Worm (Caenorhabditis elegans): ENCODE results near the gene cht-5.

cht-5 gene

ce11 chrV:10096932-10097331, 17.5 kb upstream of the cht-5 start:
- TF ChIP-seq nhr-67 (tag; optimal IDR thresholded peaks at IDR 0.05): no peak
- TF ChIP-seq unc-39 (tag; optimal IDR thresholded peaks at IDR 0.05): no peak
- TF ChIP-seq aly-2 (tag; optimal IDR thresholded peaks at IDR 0.05): no peak
- no peak for TF ChIP-seq lsy-12 (tag; optimal IDR thresholded peaks at IDR 0.05)
- TF ChIP-seq ceh-28 (tag; optimal IDR thresholded peaks at IDR 0.05): no peak
- TF ChIP-seq zag-1 (tag; optimal IDR thresholded peaks at IDR 0.05): no peak
- no peak for TF ChIP-seq tbx-2 (tag; optimal IDR thresholded peaks at IDR 0.05)
- TF ChIP-seq mml-1 (tag; optimal IDR thresholded peaks at IDR 0.05): no peak
- no peak for TF ChIP-seq nhr-28 (tag; optimal IDR thresholded peaks at IDR 0.05)
- TF ChIP-seq ceh-16 (tag; optimal IDR thresholded peaks at IDR 0.05): no peak
- no peak for TF ChIP-seq R02D3.7 (tag; optimal IDR thresholded peaks at IDR 0.05)
- no peak for TF ChIP-seq egl-5 (tag; optimal IDR thresholded peaks at IDR 0.05)
- no peak for TF ChIP-seq nhr-77 (tag; optimal IDR thresholded peaks at IDR 0.05)
- TF ChIP-seq elt-3 (tag; optimal IDR thresholded peaks at IDR 0.05): no peak
- TF ChIP-seq egl-27 (tag; optimal IDR thresholded peaks at IDR 0.05): no peak
- no peak for TF ChIP-seq ceh-82 (tag; optimal IDR thresholded peaks at IDR 0.05)
- TF ChIP-seq elt-1 (tag; optimal IDR thresholded peaks at IDR 0.05): no peak
- TF ChIP-seq pha-4 (tag; optimal IDR thresholded peaks at IDR 0.05): peak; percentile 12
- TF ChIP-seq snpc-4 (tag; optimal IDR thresholded peaks at IDR 0.05): no peak
- no peak for TF ChIP-seq nhr-237 (tag; optimal IDR thresholded peaks at IDR 0.05)
- peak; percentile 62 for TF ChIP-seq nfya-1 (tag; optimal IDR thresholded peaks at IDR 0.05; ENCODE audit: insufficient read depth)
- TF ChIP-seq eor-1 (tag; optimal IDR thresholded peaks at IDR 0.05): no peak
- no peak for TF ChIP-seq nhr-23 (tag; optimal IDR thresholded peaks at IDR 0.05)
- TF ChIP-seq ztf-11 (tag; optimal IDR thresholded peaks at IDR 0.05): no peak
- peak; percentile 60 for TF ChIP-seq pqm-1 (tag; optimal IDR thresholded peaks at IDR 0.05)
- no peak for TF ChIP-seq nhr-25 (tag; optimal IDR thresholded peaks at IDR 0.05)
- TF ChIP-seq ceh-9 (tag; optimal IDR thresholded peaks at IDR 0.05): no peak
- no peak for TF ChIP-seq ztf-4 (tag; optimal IDR thresholded peaks at IDR 0.05)
- TF ChIP-seq elt-2 (tag; optimal IDR thresholded peaks at IDR 0.05): peak; percentile 92
- TF ChIP-seq sea-2 (GFP tag; optimal IDR thresholded peaks at IDR 0.05): no peak

- TF ChIP-seq elt-1 (tag; optimal IDR thresholded peaks at IDR 0.05) (no peak), elt-2 (tag; optimal IDR thresholded peaks at IDR 0.05) (peak; percentile 61)
Measured at ce11 chrV:10098429-10098828, 16.0 kb upstream of the cht-5 start, which contains the start of gene ugt-47. ugt-47 (minus strand) TSS chrV:10098597.

ce11 chrV:10101916-10102315, 12.5 kb upstream of the cht-5 start, which contains the start of gene C08B6.14:
C08B6.14 (minus strand) TSS chrV:10102016.
- TF ChIP-seq elt-1 (tag; optimal IDR thresholded peaks at IDR 0.05): no peak
- no peak for TF ChIP-seq fkh-2 (tag; optimal IDR thresholded peaks at IDR 0.05)
- TF ChIP-seq nfya-1 (tag; optimal IDR thresholded peaks at IDR 0.05; ENCODE audit: insufficient read depth): no peak
- no peak for TF ChIP-seq hmg-11 (tag; optimal IDR thresholded peaks at IDR 0.05)
- no peak for TF ChIP-seq elt-3 (tag; optimal IDR thresholded peaks at IDR 0.05)
- TF ChIP-seq egl-5 (tag; optimal IDR thresholded peaks at IDR 0.05): no peak
- TF ChIP-seq unc-62 (GFP tag; optimal IDR thresholded peaks at IDR 0.05): no peak
- TF ChIP-seq nhr-25 (tag; optimal IDR thresholded peaks at IDR 0.05): no peak
- TF ChIP-seq nhr-12 (tag; optimal IDR thresholded peaks at IDR 0.05): no peak
- no peak for TF ChIP-seq pqm-1 (tag; optimal IDR thresholded peaks at IDR 0.05)
- TF ChIP-seq nhr-23 (tag; optimal IDR thresholded peaks at IDR 0.05): no peak
- TF ChIP-seq nhr-28 (tag; optimal IDR thresholded peaks at IDR 0.05): no peak
- TF ChIP-seq aly-2 (tag; optimal IDR thresholded peaks at IDR 0.05): no peak

- peak; percentile 11 for TF ChIP-seq pqm-1 (tag; optimal IDR thresholded peaks at IDR 0.05)
- TF ChIP-seq elt-2 (tag; optimal IDR thresholded peaks at IDR 0.05): peak; percentile 69
- no peak for TF ChIP-seq ama-1 (optimal IDR thresholded peaks at IDR 0.05)
Measured at ce11 chrV:10103811-10104210, 10.6 kb upstream of the cht-5 start.

DNA sequence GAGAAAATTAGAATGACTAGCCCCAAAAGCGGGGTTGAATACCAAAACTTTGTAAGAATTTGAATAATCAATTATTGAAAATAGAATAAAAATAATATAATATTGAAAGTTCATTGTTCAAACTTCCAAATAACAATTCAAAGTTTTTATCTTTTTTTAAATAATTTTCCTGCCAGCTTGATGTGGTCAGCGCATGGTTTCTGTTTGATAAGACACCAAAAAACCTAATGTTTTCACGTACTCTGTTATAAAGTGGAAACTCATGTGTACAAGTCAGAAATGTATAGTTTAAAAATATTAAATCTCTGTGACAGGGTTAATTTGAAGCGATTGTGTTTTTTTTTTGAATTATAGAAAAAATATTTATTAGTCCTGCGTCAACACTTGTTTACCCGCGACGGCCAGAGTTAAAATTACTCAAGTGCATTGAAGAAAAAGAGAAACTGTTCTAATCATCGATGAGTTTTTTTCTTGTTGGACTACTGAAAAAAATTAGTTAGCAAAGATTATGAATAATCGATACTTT, 9.6 kb upstream of the cht-5 start, which contains the start of gene ugt-17:
ugt-17 (minus strand) TSS at position 180 of the 526 bp plus-strand sequence.
- TF ChIP-seq elt-2 (tag; optimal IDR thresholded peaks at IDR 0.05) (peak; percentile 76), ama-1 (optimal IDR thresholded peaks at IDR 0.05) (no peak), nhr-43 (tag; optimal IDR thresholded peaks at IDR 0.05; ENCODE audit: poor library complexity, severe bottlenecking) (no peak), ceh-28 (tag; optimal IDR thresholded peaks at IDR 0.05) (no peak), pha-4 (tag; optimal IDR thresholded peaks at IDR 0.05) (peak; percentile 51), ceh-16 (tag; optimal IDR thresholded peaks at IDR 0.05) (no peak), jun-1 (tag; optimal IDR thresholded peaks at IDR 0.05) (no peak), nhr-28 (tag; optimal IDR thresholded peaks at IDR 0.05) (no peak), pqm-1 (tag; optimal IDR thresholded peaks at IDR 0.05) (peak; percentile 90), hmg-11 (tag; optimal IDR thresholded peaks at IDR 0.05) (no peak), daf-12 (tag; optimal IDR thresholded peaks at IDR 0.05) (no peak), fkh-2 (tag; optimal IDR thresholded peaks at IDR 0.05) (no peak)
